Fruit fly (Drosophila melanogaster): Measurements from ENCODE around the gene Fer2LCH.

Gene Fer2LCH

DNA sequence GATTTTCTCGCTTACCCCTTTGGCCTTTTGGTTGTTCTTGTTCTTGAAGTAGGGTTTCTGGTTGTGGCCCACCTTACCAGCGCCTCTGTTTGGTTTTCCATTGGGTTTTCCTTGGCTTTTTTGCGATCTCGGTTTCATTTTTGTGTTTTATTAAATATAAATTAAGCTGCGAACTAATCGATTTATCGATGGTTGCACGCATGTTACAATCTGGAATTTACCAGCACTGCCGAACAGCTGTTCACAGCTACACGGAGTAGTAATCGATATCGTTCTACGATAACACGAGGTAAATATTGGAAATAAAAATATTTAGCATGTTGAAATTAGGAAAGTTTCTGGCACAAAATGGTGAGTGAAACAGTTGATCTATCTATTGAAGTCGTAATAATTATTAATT lies 36.1 kb downstream of the Fer2LCH start, which contains the start of the genes CG15535 and mRpS18C:
Gene CG15535 (minus strand): TSS at position 235 of the 400 bp plus-strand sequence.
Gene mRpS18C (plus strand): TSS at position 280 of the 400 bp plus-strand sequence.
- TF ChIP-seq Sin3A (optimal IDR thresholded peaks at IDR 0.05) (no peak), Myc (optimal IDR thresholded peaks at IDR 0.05) (no peak), insv (optimal IDR thresholded peaks at IDR 0.05) (no peak), psq (optimal IDR thresholded peaks at IDR 0.05) (no peak), ttk (optimal IDR thresholded peaks at IDR 0.05) (no peak), h (optimal IDR thresholded peaks at IDR 0.05) (no peak)

DNA sequence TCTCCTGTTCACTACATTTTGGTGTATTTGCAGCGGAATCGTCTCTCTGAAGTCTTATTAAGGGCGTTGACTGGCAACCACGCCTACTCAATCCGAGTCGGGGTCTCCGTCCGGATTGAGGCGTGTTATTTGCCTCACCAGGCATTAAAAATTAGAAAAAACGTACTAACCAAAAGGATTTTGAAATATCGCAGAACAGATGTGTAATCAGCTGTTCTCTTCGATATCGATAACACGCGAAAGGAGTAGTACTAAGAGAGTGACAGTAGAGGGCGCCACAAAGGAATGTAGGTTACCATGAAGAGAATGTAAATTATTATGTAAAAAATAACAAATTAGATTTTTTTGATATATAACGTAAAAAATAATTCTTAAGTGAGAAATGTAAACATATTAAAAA lies 37.4 kb downstream of the Fer2LCH start, which contains the start of gene CG15536:
Gene CG15536 (minus strand): TSS at position 170 of the 400 bp plus-strand sequence.
- TF ChIP-seq insv (optimal IDR thresholded peaks at IDR 0.05) (no peak), psq (optimal IDR thresholded peaks at IDR 0.05) (no peak), ttk (optimal IDR thresholded peaks at IDR 0.05) (no peak), Sin3A (optimal IDR thresholded peaks at IDR 0.05) (no peak), h (optimal IDR thresholded peaks at IDR 0.05) (no peak), Myc (optimal IDR thresholded peaks at IDR 0.05) (no peak)

- TF ChIP-seq psq (optimal IDR thresholded peaks at IDR 0.05) = no peak
- no peak for TF ChIP-seq Myc (optimal IDR thresholded peaks at IDR 0.05)
- TF ChIP-seq ttk (optimal IDR thresholded peaks at IDR 0.05) = no peak
- no peak for TF ChIP-seq Sin3A (optimal IDR thresholded peaks at IDR 0.05)
- TF ChIP-seq h (optimal IDR thresholded peaks at IDR 0.05) = no peak
- no peak for TF ChIP-seq insv (optimal IDR thresholded peaks at IDR 0.05)
These were observed 38.0 kb downstream of the Fer2LCH start for dm6 chr3R:30425622-30426021.

DNA sequence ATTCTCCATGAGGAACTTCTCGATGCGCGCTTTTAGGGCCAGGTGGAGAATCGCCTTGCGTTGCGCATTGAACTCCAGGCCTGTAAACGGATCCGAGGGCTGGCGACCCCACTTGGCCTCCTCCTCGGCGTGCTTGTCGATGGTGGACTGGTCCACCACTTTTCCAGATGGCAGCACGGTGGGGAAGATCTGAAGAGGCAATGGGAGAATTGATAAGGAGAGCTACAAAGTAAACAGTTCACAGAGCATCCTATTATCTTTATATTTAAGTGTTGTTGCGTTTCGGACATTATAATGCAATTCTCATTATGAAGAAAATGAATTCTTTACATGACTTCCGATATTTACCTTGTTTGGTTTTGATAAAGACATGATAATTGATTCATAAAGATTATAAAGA lies 39.0 kb downstream of the Fer2LCH start:
- no peak for TF ChIP-seq Myc (optimal IDR thresholded peaks at IDR 0.05)
- TF ChIP-seq Sin3A (optimal IDR thresholded peaks at IDR 0.05) = no peak
- TF ChIP-seq psq (optimal IDR thresholded peaks at IDR 0.05) = no peak
- TF ChIP-seq ttk (optimal IDR thresholded peaks at IDR 0.05) = no peak
- TF ChIP-seq h (optimal IDR thresholded peaks at IDR 0.05) = no peak
- no peak for TF ChIP-seq insv (optimal IDR thresholded peaks at IDR 0.05)

DNA sequence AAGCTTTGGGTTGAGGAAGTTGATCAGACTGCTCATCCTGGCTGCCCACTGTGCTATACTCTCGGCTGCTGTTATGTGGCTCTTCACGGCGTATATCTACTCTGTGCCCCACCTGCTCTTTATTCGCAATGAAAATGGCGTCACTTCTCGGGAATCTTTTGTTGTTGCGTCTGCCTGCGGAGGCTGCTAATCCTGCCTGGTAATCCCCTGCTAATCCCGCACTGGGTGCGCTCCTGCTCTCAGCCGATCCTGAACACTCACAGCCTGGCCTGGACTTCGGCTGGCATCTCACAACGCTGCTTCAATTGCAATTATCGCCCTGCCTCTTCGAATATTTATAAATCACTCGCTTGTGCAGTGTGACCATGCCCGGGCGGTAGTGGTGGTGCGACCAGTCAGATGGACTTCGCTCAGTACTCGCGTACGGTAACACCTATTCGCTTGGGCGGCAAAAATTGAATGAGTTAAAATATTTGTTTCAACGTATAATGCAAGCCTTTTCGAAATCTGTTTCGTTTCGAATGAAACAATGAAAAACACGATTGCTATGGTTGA lies 40.3 kb downstream of the Fer2LCH start, which contains the start of gene CG2218:
Gene CG2218 (minus strand): TSS at position 472 of the 555 bp plus-strand sequence.
- no peak for TF ChIP-seq ttk (optimal IDR thresholded peaks at IDR 0.05)
- TF ChIP-seq psq (optimal IDR thresholded peaks at IDR 0.05) = no peak
- TF ChIP-seq Myc (optimal IDR thresholded peaks at IDR 0.05) = no peak
- TF ChIP-seq Sin3A (optimal IDR thresholded peaks at IDR 0.05) = no peak
- TF ChIP-seq insv (optimal IDR thresholded peaks at IDR 0.05) = no peak
- no peak for TF ChIP-seq h (optimal IDR thresholded peaks at IDR 0.05)

DNA sequence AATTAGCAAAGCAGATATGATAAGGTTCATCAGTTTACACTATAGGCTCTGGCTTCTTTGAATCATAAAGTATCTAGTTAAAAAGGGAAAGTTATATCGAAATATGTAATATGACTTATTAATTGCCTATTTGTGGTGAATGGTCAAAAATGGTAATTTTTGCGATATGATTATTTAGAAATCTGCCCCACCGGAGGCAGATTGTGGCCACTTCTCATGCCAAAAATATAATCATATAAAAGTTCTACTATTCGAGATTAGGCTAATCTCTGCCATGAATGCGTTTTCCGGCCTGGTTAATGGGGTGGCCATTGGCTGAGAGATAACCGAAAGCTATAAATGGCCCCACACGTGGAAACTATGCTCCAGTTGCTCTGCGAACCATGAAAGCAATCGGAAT lies 40.9 kb downstream of the Fer2LCH start, which contains the start of gene CG15533:
Gene CG15533 (plus strand): TSS at position 362 of the 400 bp plus-strand sequence.
- TF ChIP-seq Myc (optimal IDR thresholded peaks at IDR 0.05) (no peak), insv (optimal IDR thresholded peaks at IDR 0.05) (no peak), Sin3A (optimal IDR thresholded peaks at IDR 0.05) (no peak), ttk (optimal IDR thresholded peaks at IDR 0.05) (no peak), psq (optimal IDR thresholded peaks at IDR 0.05) (no peak), h (optimal IDR thresholded peaks at IDR 0.05) (no peak)

DNA sequence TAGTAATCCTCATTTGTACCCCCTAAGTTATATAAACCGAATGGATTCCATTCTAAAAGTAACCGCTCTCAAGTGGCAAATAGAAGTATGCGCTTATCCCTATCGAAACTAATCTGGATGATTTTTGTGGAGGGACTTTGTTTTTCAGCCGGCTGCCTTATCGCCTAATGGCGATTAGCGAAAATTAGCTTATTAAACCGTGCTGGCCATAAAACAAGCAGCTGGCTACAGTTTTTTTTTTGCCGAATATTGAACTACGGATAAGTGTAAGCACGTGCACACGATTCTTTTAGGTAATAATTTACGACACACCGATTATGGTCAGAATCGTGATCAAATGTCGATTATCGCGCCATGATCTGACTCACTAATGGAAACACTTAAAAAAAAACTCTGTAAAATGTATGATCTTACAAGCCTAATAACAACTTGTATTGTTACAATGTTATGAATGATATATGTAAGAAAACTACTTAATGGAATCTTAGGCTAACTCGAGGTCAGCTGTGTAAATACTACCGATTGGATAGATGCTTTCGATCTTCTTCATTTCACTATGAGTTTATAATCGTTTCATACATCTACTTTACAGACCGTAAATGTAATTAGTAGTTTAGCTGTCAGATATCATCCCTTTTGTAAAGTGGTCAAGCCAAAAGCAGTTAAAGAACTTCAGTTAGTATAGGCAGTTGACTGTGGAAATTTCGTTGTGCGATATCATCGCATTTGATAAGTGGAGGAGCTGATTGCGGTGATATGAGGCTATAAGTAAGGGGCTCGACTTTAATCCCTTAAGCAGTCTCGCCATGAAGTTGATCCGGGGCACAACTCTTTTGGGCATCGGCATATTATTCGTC lies 43.9 kb downstream of the Fer2LCH start, which contains the start of gene CG15534:
Gene CG15534 (plus strand): TSS at position 807 of the 857 bp plus-strand sequence.
- TF ChIP-seq ttk (optimal IDR thresholded peaks at IDR 0.05) = no peak

Measured in Kc167 (cell line).